Fruit fly (Drosophila melanogaster): Measurements from ENCODE around the gene CG16974.
"Not testable (repeated sequence)": the region's sequence is repeated elsewhere in the genome, so short reads cannot be mapped to it uniquely, and the experiment has no call there.

Gene CG16974

dm6 chr2L:13211764-13212265, 20.0 kb upstream of the CG16974 start, which contains the start of gene CG15482:
Gene CG15482 (minus strand): TSS chr2L:13211814.
- not testable (repeated sequence) for TF ChIP-seq Ets21C (GFP tag; optimal IDR thresholded peaks at IDR 0.05); eg (GFP tag; IDR thresholded peaks at IDR 0.05); Hr38 (GFP tag; optimal IDR thresholded peaks at IDR 0.05)

dm6 chr2L:13206857-13207463, 15.2 kb upstream of the CG16974 start:
- no peak for TF ChIP-seq spab (GFP tag; optimal IDR thresholded peaks at IDR 0.05)
- TF ChIP-seq pdm3 (GFP tag; optimal IDR thresholded peaks at IDR 0.05) = no peak
- no peak for TF ChIP-seq CG16779 (tag; optimal IDR thresholded peaks at IDR 0.05)
- TF ChIP-seq net (GFP tag; optimal IDR thresholded peaks at IDR 0.05) = no peak
- no peak for TF ChIP-seq dac (GFP tag; optimal IDR thresholded peaks at IDR 0.05)
- TF ChIP-seq CG8319 (GFP tag; optimal IDR thresholded peaks at IDR 0.05) = no peak
- no peak for TF ChIP-seq fkh (GFP tag; optimal IDR thresholded peaks at IDR 0.05)

- TF ChIP-seq Eip78C (GFP tag) (peak; percentile 77), CG7368 (GFP tag; optimal IDR thresholded peaks at IDR 0.05) (no peak), CG10669 (GFP tag; optimal IDR thresholded peaks at IDR 0.05) (no peak), CG1621 (tag; optimal IDR thresholded peaks at IDR 0.05) (peak; percentile 39), CG16779 (tag; optimal IDR thresholded peaks at IDR 0.05) (peak; percentile 52), fkh (GFP tag; optimal IDR thresholded peaks at IDR 0.05) (peak; percentile 8), CG6276 (GFP tag; optimal IDR thresholded peaks at IDR 0.05) (peak; percentile 44), Lpt (GFP tag; optimal IDR thresholded peaks at IDR 0.05) (peak; percentile 32), CG9139 (GFP tag; optimal IDR thresholded peaks at IDR 0.05) (peak; percentile 17), CG15336 (GFP tag; IDR thresholded peaks at IDR 0.05) (0 out of 2 replicates have a peak, but pooled peaks have one; percentile 27), CG6808 (GFP tag; optimal IDR thresholded peaks at IDR 0.05) (no peak), CG8119 (GFP tag; IDR thresholded peaks at IDR 0.05) (0 out of 3 replicates have a peak, but pooled peaks have one; percentile 35), Eip75B (GFP tag; optimal IDR thresholded peaks at IDR 0.05) (peak; percentile 31), CG6163 (GFP tag; IDR thresholded peaks at IDR 0.05) (peak; percentile 65; the same call in 2 of the 3 replicates), CG6854 (GFP tag; optimal IDR thresholded peaks at IDR 0.05) (no peak), vri (GFP tag; optimal IDR thresholded peaks at IDR 0.05) (peak; percentile 55), CG3919 (GFP tag; optimal IDR thresholded peaks at IDR 0.05) (peak; percentile 23), CG11294 (GFP tag; IDR thresholded peaks at IDR 0.05) (no peak), svp (GFP tag) (peak; percentile 89), OdsH (GFP tag; optimal IDR thresholded peaks at IDR 0.05) (no peak), eg (GFP tag; IDR thresholded peaks at IDR 0.05) (peak; percentile 61; the same call in 2 of the 3 replicates), ss (GFP tag; optimal IDR thresholded peaks at IDR 0.05) (peak; percentile 5 to 73), CG6792 (GFP tag; optimal IDR thresholded peaks at IDR 0.05) (no peak), lz (GFP tag; optimal IDR thresholded peaks at IDR 0.05) (no peak)
Measured at dm6 chr2L:13206077-13206668, 14.4 kb upstream of the CG16974 start.

DNA sequence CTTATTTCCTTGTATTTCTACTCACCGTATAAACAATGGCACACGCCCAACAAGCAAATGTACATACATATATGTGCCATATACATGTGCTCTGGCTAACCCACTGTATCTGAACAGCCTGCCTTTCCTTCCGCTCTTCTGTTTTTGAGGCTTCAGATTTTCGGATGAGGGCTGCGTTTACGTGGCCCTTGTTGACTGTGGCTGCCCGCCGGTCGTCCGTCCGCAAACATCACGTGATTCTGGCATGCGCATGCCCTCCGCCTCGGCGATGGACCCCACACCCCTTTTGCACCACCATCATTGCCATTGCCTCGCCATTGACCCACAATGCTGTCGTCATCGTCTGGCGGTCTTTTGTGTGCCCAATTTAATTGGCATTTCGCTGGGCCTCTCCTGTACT, 13.5 kb upstream of the CG16974 start:
- peak; percentile 10 for TF ChIP-seq Sox14 (GFP tag; optimal IDR thresholded peaks at IDR 0.05)
- TF ChIP-seq CG1621 (tag; optimal IDR thresholded peaks at IDR 0.05) = peak; percentile 8
- no peak for TF ChIP-seq CG8632 (GFP tag; optimal IDR thresholded peaks at IDR 0.05)
- TF ChIP-seq CG16779 (tag; optimal IDR thresholded peaks at IDR 0.05) = peak; percentile 38
- TF ChIP-seq CG6854 (GFP tag; optimal IDR thresholded peaks at IDR 0.05) = peak; percentile 66
- peak; percentile 35 to 62 for TF ChIP-seq ss (GFP tag; optimal IDR thresholded peaks at IDR 0.05)
- TF ChIP-seq Eip75B (GFP tag; optimal IDR thresholded peaks at IDR 0.05) = peak; percentile 45
- peak; percentile 40 for TF ChIP-seq CG3919 (GFP tag; optimal IDR thresholded peaks at IDR 0.05)
- peak; percentile 53; the same call in 2 of the 3 replicates for TF ChIP-seq CG6163 (GFP tag; IDR thresholded peaks at IDR 0.05)
- TF ChIP-seq svp (GFP tag) = peak; percentile 74
- TF ChIP-seq CG9139 (GFP tag; optimal IDR thresholded peaks at IDR 0.05) = no peak
- peak; percentile 44 for TF ChIP-seq esn (GFP tag; optimal IDR thresholded peaks at IDR 0.05)
- 0 out of 2 replicates have a peak, but pooled peaks have one; percentile 21 for TF ChIP-seq CG15336 (GFP tag; IDR thresholded peaks at IDR 0.05)
- TF ChIP-seq Eip78C (GFP tag) = peak; percentile 67
- TF ChIP-seq fkh (GFP tag; optimal IDR thresholded peaks at IDR 0.05) = peak; percentile 79
- TF ChIP-seq Met (GFP tag; optimal IDR thresholded peaks at IDR 0.05) = peak; percentile 22
- TF ChIP-seq pdm3 (GFP tag; optimal IDR thresholded peaks at IDR 0.05) = no peak
- no peak for TF ChIP-seq CG32006 (GFP tag; optimal IDR thresholded peaks at IDR 0.05)
- TF ChIP-seq topi (GFP tag; optimal IDR thresholded peaks at IDR 0.05) = peak; percentile 5
- TF ChIP-seq CG8119 (GFP tag; IDR thresholded peaks at IDR 0.05) = no peak
- TF ChIP-seq eg (GFP tag; IDR thresholded peaks at IDR 0.05) = peak; percentile 46; the same call in 1 of the 3 replicates

All from whole organism, prepupa.